Fruit fly (Drosophila melanogaster): ENCODE results near the gene hng3.

Gene hng3

dm6 chr3L:796926-797802, 41.9 kb upstream of the hng3 start (continued):
- TF ChIP-seq exex (tag; optimal IDR thresholded peaks at IDR 0.05) (no peak), Xrp1 (GFP tag; IDR thresholded peaks at IDR 0.05) (peak; percentile 52; the same call in 1 of the 2 replicates), CG14710 (tag; optimal IDR thresholded peaks at IDR 0.05) (peak; percentile 33), CG31441 (GFP tag; IDR thresholded peaks at IDR 0.05) (peak; percentile 64), CG4730 (GFP tag; IDR thresholded peaks at IDR 0.05) (peak; percentile 63), CG3838 (GFP tag; optimal IDR thresholded peaks at IDR 0.05) (no peak), sqz (GFP tag; optimal IDR thresholded peaks at IDR 0.05) (peak; percentile 29), stc (GFP tag; IDR thresholded peaks at IDR 0.05) (peak; percentile 72; the same call in 1 of the 2 replicates), CG3407 (GFP tag; optimal IDR thresholded peaks at IDR 0.05) (no peak), sob (GFP tag; IDR thresholded peaks at IDR 0.05) (peak; percentile 78), so (GFP tag; IDR thresholded peaks at IDR 0.05) (no peak), CG3995 (GFP tag; optimal IDR thresholded peaks at IDR 0.05) (no peak), CG17186 (GFP tag; optimal IDR thresholded peaks at IDR 0.05) (no peak), Lhr (GFP tag; optimal IDR thresholded peaks at IDR 0.05) (no peak), NC2α (GFP tag; optimal IDR thresholded peaks at IDR 0.05) (no peak), ken (GFP tag; IDR thresholded peaks at IDR 0.05) (no peak), CG42726 (GFP tag; IDR thresholded peaks at IDR 0.05; ENCODE audit: partially characterized antibody) (no peak), sima (GFP tag; optimal IDR thresholded peaks at IDR 0.05) (no peak), pita (GFP tag; optimal IDR thresholded peaks at IDR 0.05) (no peak), CG11456 (GFP tag; IDR thresholded peaks at IDR 0.05) (0 out of 3 replicates have a peak, but pooled peaks have one; percentile 11), tin (GFP tag; optimal IDR thresholded peaks at IDR 0.05) (peak; percentile 51), D19A (tag; optimal IDR thresholded peaks at IDR 0.05) (peak; percentile 68), kay (GFP tag; optimal IDR thresholded peaks at IDR 0.05) (peak; percentile 5), lov (optimal IDR thresholded peaks at IDR 0.05) (no peak), lov (GFP tag; IDR thresholded peaks at IDR 0.05) (no peak), CG10209 (GFP tag; optimal IDR thresholded peaks at IDR 0.05) (peak; percentile 3), otp (GFP tag; IDR thresholded peaks at IDR 0.05) (no peak), ham (GFP tag; IDR thresholded peaks at IDR 0.05) (no peak), kah (GFP tag; optimal IDR thresholded peaks at IDR 0.05) (peak; percentile 4), CG7928 (GFP tag; optimal IDR thresholded peaks at IDR 0.05) (no peak), CG2678 (tag; optimal IDR thresholded peaks at IDR 0.05) (peak; percentile 84), wek (GFP tag; optimal IDR thresholded peaks at IDR 0.05) (no peak), CG17359 (tag; optimal IDR thresholded peaks at IDR 0.05) (peak; percentile 78), CG1024 (GFP tag; IDR thresholded peaks at IDR 0.05) (no peak; the same call in 1 of the 2 replicates), CG30403 (GFP tag; optimal IDR thresholded peaks at IDR 0.05) (peak; percentile 35), row (GFP tag; IDR thresholded peaks at IDR 0.05) (peak; percentile 60), CG2199 (GFP tag; IDR thresholded peaks at IDR 0.05) (no peak), CG18262 (tag; optimal IDR thresholded peaks at IDR 0.05) (peak; percentile 60), jigr1 (GFP tag; IDR thresholded peaks at IDR 0.05) (no peak), vfl (GFP tag; optimal IDR thresholded peaks at IDR 0.05) (no peak), pb (GFP tag; optimal IDR thresholded peaks at IDR 0.05) (no peak), grn (GFP tag; optimal IDR thresholded peaks at IDR 0.05) (no peak), onecut (GFP tag; IDR thresholded peaks at IDR 0.05) (peak; percentile 62), Lpt (GFP tag; optimal IDR thresholded peaks at IDR 0.05) (no peak), CG31224 (GFP tag; IDR thresholded peaks at IDR 0.05) (peak; percentile 42; the same call in 1 of the 2 replicates), lmd (GFP tag; IDR thresholded peaks at IDR 0.05) (peak; percentile 68), CG7271 (tag; optimal IDR thresholded peaks at IDR 0.05) (no peak), Mrtf (GFP tag; IDR thresholded peaks at IDR 0.05) (0 out of 3 replicates have a peak, but pooled peaks have one; percentile 22), CG11247 (GFP tag; IDR thresholded peaks at IDR 0.05) (0 out of 2 replicates have a peak, but pooled peaks have one; percentile 21), Max (GFP tag; optimal IDR thresholded peaks at IDR 0.05) (peak; percentile 16)

Data from whole organism, embryonic.